Fruit fly (Drosophila melanogaster): ENCODE results near the gene ATPsynbetaL.
A peak's percentile ranks its signal among the peaks of the same experiment; 100 is the strongest.

Gene ATPsynbetaL

dm6 chr3L:16105528-16105927 lies 7.9 kb downstream of the ATPsynbetaL start, which contains the start of the genes IntS9 and CG43295 (continued):
- TF ChIP-seq Atf-2 (GFP tag; optimal IDR thresholded peaks at IDR 0.05) = peak; percentile 82
- TF ChIP-seq exex (tag; optimal IDR thresholded peaks at IDR 0.05) = no peak
- TF ChIP-seq CG14667 (GFP tag; IDR thresholded peaks at IDR 0.05) = peak; percentile 66
- peak; percentile 74 for TF ChIP-seq caup (GFP tag; optimal IDR thresholded peaks at IDR 0.05; ENCODE audit: severe bottlenecking)
- TF ChIP-seq Abd-B (GFP tag; optimal IDR thresholded peaks at IDR 0.05) = peak; percentile 74
- no peak; the same call in 1 of the 2 replicates for TF ChIP-seq Adf1 (GFP tag; IDR thresholded peaks at IDR 0.05)
- no peak for TF ChIP-seq CG11723 (GFP tag; optimal IDR thresholded peaks at IDR 0.05)
- peak; percentile 39 for TF ChIP-seq HmgD (GFP tag; optimal IDR thresholded peaks at IDR 0.05)
- TF ChIP-seq Ssrp (tag; optimal IDR thresholded peaks at IDR 0.05) = peak; percentile 78
- peak; percentile 75 for TF ChIP-seq nmo (GFP tag; optimal IDR thresholded peaks at IDR 0.05)
- TF ChIP-seq ham (GFP tag; IDR thresholded peaks at IDR 0.05) = 0 out of 2 replicates have a peak, but pooled peaks have one; percentile 19
- peak; percentile 70 for TF ChIP-seq Myb (GFP tag; optimal IDR thresholded peaks at IDR 0.05)
- peak; percentile 69 for TF ChIP-seq CG12219 (GFP tag; optimal IDR thresholded peaks at IDR 0.05)
- TF ChIP-seq Six4 (GFP tag; optimal IDR thresholded peaks at IDR 0.05) = peak; percentile 82
- peak; percentile 65 for TF ChIP-seq CG11696 (GFP tag; IDR thresholded peaks at IDR 0.05)
- TF ChIP-seq CG9437 (GFP tag; optimal IDR thresholded peaks at IDR 0.05) = peak; percentile 42
- TF ChIP-seq klu (GFP tag; IDR thresholded peaks at IDR 0.05) = no peak; the same call in 1 of the 2 replicates
- no peak for TF ChIP-seq CG13894 (tag; optimal IDR thresholded peaks at IDR 0.05)
- peak; percentile 91 for TF ChIP-seq Hsf (GFP tag; optimal IDR thresholded peaks at IDR 0.05)
- TF ChIP-seq CG3726 (GFP tag; IDR thresholded peaks at IDR 0.05) = peak; percentile 74
- TF ChIP-seq CG6689 (GFP tag; IDR thresholded peaks at IDR 0.05) = peak; percentile 88
- TF ChIP-seq NC2α (GFP tag; optimal IDR thresholded peaks at IDR 0.05) = peak; percentile 79
- TF ChIP-seq twi (tag; optimal IDR thresholded peaks at IDR 0.05) = no peak
- TF ChIP-seq CG2199 (GFP tag; IDR thresholded peaks at IDR 0.05) = peak; percentile 74; the same call in 2 of the 3 replicates
- TF ChIP-seq Ravus (GFP tag; IDR thresholded peaks at IDR 0.05) = peak; percentile 51
- peak; percentile 69 for TF ChIP-seq tup (GFP tag; optimal IDR thresholded peaks at IDR 0.05)
- TF ChIP-seq ab (GFP tag; optimal IDR thresholded peaks at IDR 0.05) = peak; percentile 75
- peak; percentile 75 for TF ChIP-seq gcm2 (GFP tag; optimal IDR thresholded peaks at IDR 0.05)
- TF ChIP-seq CG3065 (GFP tag; optimal IDR thresholded peaks at IDR 0.05) = peak; percentile 75
- no peak for TF ChIP-seq CG15269 (tag; optimal IDR thresholded peaks at IDR 0.05)
- TF ChIP-seq emc (GFP tag; optimal IDR thresholded peaks at IDR 0.05) = peak; percentile 53
- peak; percentile 70 for TF ChIP-seq pb (GFP tag; optimal IDR thresholded peaks at IDR 0.05)
- peak; percentile 79 for TF ChIP-seq vfl (GFP tag; optimal IDR thresholded peaks at IDR 0.05)
- TF ChIP-seq pho (GFP tag; optimal IDR thresholded peaks at IDR 0.05) = peak; percentile 80
- TF ChIP-seq CG2129 (GFP tag; IDR thresholded peaks at IDR 0.05; ENCODE audit: partially characterized antibody) = no peak
- TF ChIP-seq BtbVII (GFP tag; optimal IDR thresholded peaks at IDR 0.05) = no peak
- peak; percentile 80 for TF ChIP-seq Bdp1 (GFP tag; optimal IDR thresholded peaks at IDR 0.05)
- TF ChIP-seq ci (GFP tag; IDR thresholded peaks at IDR 0.05) = peak; percentile 93
- peak; percentile 90 for TF ChIP-seq CG17328 (GFP tag; IDR thresholded peaks at IDR 0.05)
- TF ChIP-seq CG14965 (GFP tag; optimal IDR thresholded peaks at IDR 0.05; ENCODE audit: borderline replicate concordance) = no peak
- peak; percentile 99 for TF ChIP-seq sens (GFP tag)
- peak; percentile 48 for TF ChIP-seq da (GFP tag; optimal IDR thresholded peaks at IDR 0.05)
- peak; percentile 79 for TF ChIP-seq CG18262 (tag; optimal IDR thresholded peaks at IDR 0.05)
- no peak for TF ChIP-seq abd-A (tag; optimal IDR thresholded peaks at IDR 0.05)
- TF ChIP-seq CG7987 (GFP tag; optimal IDR thresholded peaks at IDR 0.05) = peak; percentile 56
- no peak for TF ChIP-seq CG9797 (GFP tag; optimal IDR thresholded peaks at IDR 0.05)
- TF ChIP-seq CG8944 (GFP tag; optimal IDR thresholded peaks at IDR 0.05) = peak; percentile 86
- TF ChIP-seq wor (GFP tag; IDR thresholded peaks at IDR 0.05) = peak; percentile 69
- no peak for TF ChIP-seq gro (GFP tag; optimal IDR thresholded peaks at IDR 0.05)
- TF ChIP-seq MESR4 (GFP tag; optimal IDR thresholded peaks at IDR 0.05) = peak; percentile 24
- no peak for TF ChIP-seq Lpt (GFP tag; optimal IDR thresholded peaks at IDR 0.05)
- TF ChIP-seq NFAT (GFP tag; IDR thresholded peaks at IDR 0.05) = peak; percentile 77

All from whole organism, embryonic.